Worm (Caenorhabditis elegans): ENCODE results near the gene pqn-41.

pqn-41 gene

ce11 chrIII:1976642-1977041 lies 70.9 kb downstream of the pqn-41 start, which contains the start of gene R155.3:
R155.3 (minus strand) TSS chrIII:1976742.
- no peak for TF ChIP-seq jun-1 (tag; optimal IDR thresholded peaks at IDR 0.05)
- TF ChIP-seq lir-3 (tag; optimal IDR thresholded peaks at IDR 0.05; ENCODE audit: poor library complexity), result no peak
- no peak for TF ChIP-seq blmp-1 (tag; optimal IDR thresholded peaks at IDR 0.05)
- no peak for TF ChIP-seq C34B4.2 (tag; optimal IDR thresholded peaks at IDR 0.05)

ce11 chrIII:1977424-1977823 lies 71.7 kb downstream of the pqn-41 start:
- TF ChIP-seq mep-1 (tag; optimal IDR thresholded peaks at IDR 0.05), result no peak
- TF ChIP-seq nhr-71 (tag; optimal IDR thresholded peaks at IDR 0.05), result no peak
- no peak for TF ChIP-seq sox-4 (tag; optimal IDR thresholded peaks at IDR 0.05)
- TF ChIP-seq rnt-1 (tag; optimal IDR thresholded peaks at IDR 0.05), result no peak
- no peak for TF ChIP-seq blmp-1 (tag; optimal IDR thresholded peaks at IDR 0.05)
- TF ChIP-seq lsy-2 (tag; optimal IDR thresholded peaks at IDR 0.05), result no peak
- no peak for TF ChIP-seq fos-1 (tag; optimal IDR thresholded peaks at IDR 0.05)
- TF ChIP-seq xbp-1 (tag; optimal IDR thresholded peaks at IDR 0.05), result no peak
- TF ChIP-seq nhr-19 (GFP tag; conservative IDR thresholded peaks at IDR 0.05), result no peak
- TF ChIP-seq skn-1 (tag; optimal IDR thresholded peaks at IDR 0.05), result no peak
- no peak for TF ChIP-seq dpl-1 (GFP tag; optimal IDR thresholded peaks at IDR 0.05)
- TF ChIP-seq ztf-4 (tag; optimal IDR thresholded peaks at IDR 0.05), result no peak
- no peak for TF ChIP-seq Y116A8C.19 (tag; optimal IDR thresholded peaks at IDR 0.05; ENCODE audit: borderline replicate concordance)
- no peak for TF ChIP-seq vab-15 (tag; optimal IDR thresholded peaks at IDR 0.05)
- TF ChIP-seq ceh-88 (GFP tag; IDR thresholded peaks at IDR 0.05), result no peak
- no peak for TF ChIP-seq snu-23 (GFP tag; optimal IDR thresholded peaks at IDR 0.05)
- no peak for TF ChIP-seq lin-35 (GFP tag; optimal IDR thresholded peaks at IDR 0.05)
- TF ChIP-seq fkh-8 (tag; optimal IDR thresholded peaks at IDR 0.05), result no peak

- TF ChIP-seq fkh-10 (GFP tag; optimal IDR thresholded peaks at IDR 0.05), result no peak
- TF ChIP-seq mab-9 (GFP tag; IDR thresholded peaks at IDR 0.05), result no peak
- no peak for TF ChIP-seq swsn-7 (tag; optimal IDR thresholded peaks at IDR 0.05)
- TF ChIP-seq unc-98 (GFP tag; IDR thresholded peaks at IDR 0.05), result no peak
- TF ChIP-seq jun-1 (tag; optimal IDR thresholded peaks at IDR 0.05), result no peak
These were observed 75.7 kb downstream of the pqn-41 start for ce11 chrIII:1981467-1981866.

DNA sequence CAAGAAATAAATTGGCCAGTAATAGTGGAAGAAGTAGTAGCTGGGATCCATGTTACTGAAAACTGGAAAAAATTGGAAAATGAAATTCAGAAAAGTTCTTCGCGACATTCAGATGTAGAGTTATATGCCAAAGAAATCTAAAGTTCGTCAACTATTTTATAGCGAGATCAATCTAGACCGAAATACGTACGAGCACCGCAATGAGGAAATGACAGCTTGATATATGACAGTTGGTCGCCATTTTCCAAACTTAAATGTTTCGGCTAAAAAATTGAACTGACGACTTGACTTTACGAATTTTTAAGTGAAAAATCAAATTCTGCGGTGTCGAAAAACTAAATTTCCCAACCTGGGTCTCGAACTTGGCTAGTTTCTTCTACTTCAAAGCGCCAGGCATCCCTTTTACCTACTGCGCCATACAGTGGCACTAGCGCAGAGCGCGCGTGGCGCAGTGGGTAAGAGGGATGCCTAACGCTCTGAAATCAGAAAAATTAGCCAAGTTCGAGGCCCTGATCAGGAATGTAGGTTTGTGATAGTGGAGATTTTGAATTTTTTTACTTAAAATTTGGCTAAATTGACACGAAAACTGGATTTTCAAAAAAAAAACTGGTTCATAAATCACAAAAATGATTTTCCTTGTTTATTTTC lies 77.0 kb downstream of the pqn-41 start, which contains the start of gene srd-66:
Gene srd-66 (minus strand): TSS at position 51 of the 648 bp plus-strand sequence.
- no peak for TF ChIP-seq dsc-1 (tag; optimal IDR thresholded peaks at IDR 0.05)
- no peak for TF ChIP-seq hlh-17 (GFP tag; optimal IDR thresholded peaks at IDR 0.05; ENCODE audit: borderline replicate concordance)
- TF ChIP-seq nhr-77 (tag; optimal IDR thresholded peaks at IDR 0.05), result no peak

DNA sequence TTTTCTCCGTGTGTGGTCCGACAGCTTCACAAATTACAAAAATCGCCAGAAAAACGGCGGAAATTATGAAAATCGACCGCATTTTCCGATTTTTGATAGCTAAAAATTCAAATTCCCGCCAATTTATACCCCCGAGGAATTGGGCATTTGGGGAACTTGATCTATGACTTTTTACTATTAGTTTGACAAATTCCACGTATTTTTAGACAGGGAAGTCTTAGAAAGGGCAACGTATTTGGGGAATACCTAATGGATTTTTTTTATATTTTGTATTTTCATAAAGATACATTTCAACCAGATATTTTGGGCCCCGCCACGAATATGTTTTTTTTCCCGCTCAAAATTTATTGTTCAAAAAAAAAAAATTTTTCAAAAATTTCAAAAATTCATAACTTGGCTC lies 79.1 kb downstream of the pqn-41 start, which contains the start of gene Y39A3B.7:
Gene Y39A3B.7 (minus strand): TSS at position 101 of the 400 bp plus-strand sequence.
- TF ChIP-seq ztf-4 (tag; optimal IDR thresholded peaks at IDR 0.05) (no peak), efl-1 (optimal IDR thresholded peaks at IDR 0.05) (no peak), efl-1 (GFP tag; optimal IDR thresholded peaks at IDR 0.05 in 1 of 2) (peak in 1 of 2 experiments; percentile 9)

DNA sequence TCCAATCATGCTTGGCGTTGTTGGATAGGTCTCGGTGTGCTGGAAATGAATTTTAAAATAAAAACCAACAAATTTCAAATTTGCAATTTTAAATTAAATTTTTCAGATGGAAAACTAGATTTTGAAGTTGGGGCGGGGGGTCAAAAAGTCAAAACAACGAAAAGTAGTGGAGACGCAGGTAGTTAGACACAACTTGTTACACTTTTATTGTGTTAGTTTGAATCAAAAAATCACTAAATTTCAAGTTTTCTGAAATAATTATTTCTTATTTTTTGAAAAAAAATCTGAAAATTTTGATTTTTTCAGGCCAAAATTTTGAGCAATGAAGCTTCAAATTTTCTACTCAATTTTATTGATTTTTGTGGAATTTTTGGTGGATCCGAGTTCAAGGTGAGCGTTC lies 81.9 kb downstream of the pqn-41 start, which contains the start of gene Y39A3B.8:
Gene Y39A3B.8 (plus strand): TSS at position 301 of the 400 bp plus-strand sequence.
- TF ChIP-seq lsy-2 (tag; optimal IDR thresholded peaks at IDR 0.05), result no peak
- TF ChIP-seq efl-1 (optimal IDR thresholded peaks at IDR 0.05), result no peak
- peak in 1 of 2 experiments; percentile 29 for TF ChIP-seq efl-1 (GFP tag; optimal IDR thresholded peaks at IDR 0.05 in 1 of 2)

Data from whole organism, L1 larva.